Worm (Caenorhabditis elegans) whole organism, L3 larva: Measurements from ENCODE around the gene Y55F3AM.9.
A peak's percentile ranks its signal among the peaks of the same experiment; 100 is the strongest.

Experiments
- R02D3.7 ChIP-seq: fragments of 150-350 bp; optimal IDR thresholded peaks from 2 replicates; lab custom pipeline; 2014; ENCODE audit warnings: missing biosample characterization, missing genetic modification characterization
- aly-2 ChIP-seq: fragments of 150-350 bp; optimal IDR thresholded peaks from 2 replicates; lab custom pipeline; 2014; ENCODE audit warnings: missing biosample characterization, missing genetic modification characterization
- ama-1 ChIP-seq: fragments of 150-350 bp; optimal IDR thresholded peaks from 2 replicates; lab custom pipeline; 2018
- ceh-16 ChIP-seq: sonication (generic microtip); optimal IDR thresholded peaks from 2 replicates; lab custom pipeline; 2017; ENCODE audit warnings: missing biosample characterization, missing genetic modification characterization
- ceh-28 ChIP-seq: fragments of 150-350 bp; optimal IDR thresholded peaks from 2 replicates; lab custom pipeline; 2014; ENCODE audit warnings: missing biosample characterization, missing genetic modification reagents, missing genetic modification characterization
- ceh-9 ChIP-seq: sonication (generic microtip); optimal IDR thresholded peaks from 2 replicates; lab custom pipeline; 2018; ENCODE audit warnings: missing biosample characterization, missing genetic modification characterization
- daf-12 ChIP-seq: fragments of 150-350 bp; optimal IDR thresholded peaks from 2 replicates; lab custom pipeline; 2014; ENCODE audit warnings: missing biosample characterization, missing genetic modification reagents, missing genetic modification characterization
- egl-27 ChIP-seq: sonication (generic microtip); optimal IDR thresholded peaks from 4 replicates; lab custom pipeline; 2017; ENCODE audit warnings: missing biosample characterization, missing genetic modification reagents, missing genetic modification characterization
- egl-5 ChIP-seq: fragments of 150-350 bp; optimal IDR thresholded peaks from 2 replicates; lab custom pipeline; 2017; ENCODE audit warnings: missing biosample characterization, missing genetic modification reagents, missing genetic modification characterization, inconsistent platforms
- elt-1 ChIP-seq: fragments of 150-350 bp; optimal IDR thresholded peaks from 2 replicates; lab custom pipeline; 2014; ENCODE audit warnings: missing biosample characterization, missing genetic modification characterization
- elt-2 ChIP-seq: sonication (generic microtip); optimal IDR thresholded peaks from 2 replicates; lab custom pipeline; 2016; ENCODE audit warnings: missing genetic modification reagents, mild to moderate bottlenecking, missing genetic modification characterization, missing compliant biosample characterization
- elt-3 ChIP-seq, 3 experiments: fragments of 150-350 bp in 1 of 3; sonication (generic microtip) in 2 of 3; optimal IDR thresholded peaks; 2 replicates in 2 of 3; 4 replicates in 1 of 3; lab custom pipeline; 2014 to 2017; ENCODE audit warnings: missing biosample characterization in 3 of 3, missing genetic modification characterization in 3 of 3
- eor-1 ChIP-seq, 2 experiments: fragments of 150-350 bp; optimal IDR thresholded peaks; 2 replicates each; lab custom pipeline; 2014 to 2018; ENCODE audit warnings: missing biosample characterization in 2 of 2, missing genetic modification characterization in 2 of 2
- fkh-10 ChIP-seq: sonication (generic microtip); optimal IDR thresholded peaks from 2 replicates; lab custom pipeline; 2017; ENCODE audit warnings: missing biosample characterization, missing genetic modification reagents, missing genetic modification characterization
- fkh-2 ChIP-seq: fragments of 150-350 bp; optimal IDR thresholded peaks from 2 replicates; lab custom pipeline; 2014; ENCODE audit warnings: missing biosample characterization, missing genetic modification reagents, missing genetic modification characterization
- fos-1 ChIP-seq: fragments of 150-350 bp; optimal IDR thresholded peaks from 2 replicates; lab custom pipeline; 2014; ENCODE audit warnings: missing biosample characterization, missing genetic modification characterization
- hmg-11 ChIP-seq: sonication (generic microtip); optimal IDR thresholded peaks from 2 replicates; lab custom pipeline; 2016; ENCODE audit warnings: missing genetic modification characterization, missing compliant biosample characterization
- jun-1 ChIP-seq: fragments of 150-350 bp; optimal IDR thresholded peaks from 2 replicates; lab custom pipeline; 2014; ENCODE audit warnings: missing biosample characterization, missing genetic modification reagents, missing genetic modification characterization
- lin-15B ChIP-seq: fragments of 150-350 bp; optimal IDR thresholded peaks from 2 replicates; lab custom pipeline; 2014; ENCODE audit warnings: missing biosample characterization, missing genetic modification characterization
- lin-39 ChIP-seq: fragments of 150-350 bp; optimal IDR thresholded peaks from 2 replicates; lab custom pipeline; 2018; ENCODE audit warnings: missing biosample characterization, missing genetic modification reagents, missing genetic modification characterization
- lsy-12 ChIP-seq: sonication (generic microtip); optimal IDR thresholded peaks from 2 replicates; lab custom pipeline; 2016; ENCODE audit warnings: mild to moderate bottlenecking, missing genetic modification characterization, missing compliant biosample characterization
- mdl-1 ChIP-seq: fragments of 150-350 bp; optimal IDR thresholded peaks from 2 replicates; lab custom pipeline; 2014; ENCODE audit warnings: missing biosample characterization, missing genetic modification characterization
- mml-1 ChIP-seq: fragments of 150-350 bp; sonication (generic microtip); optimal IDR thresholded peaks from 3 replicates; lab custom pipeline; 2014; ENCODE audit warnings: missing biosample characterization, missing genetic modification characterization
- nfya-1 ChIP-seq: sonication (generic microtip); optimal IDR thresholded peaks from 2 replicates; lab custom pipeline; 2017; ENCODE audit warnings: missing genetic modification characterization, mild to moderate bottlenecking, missing compliant biosample characterization, antibody characterized with exemption, moderate library complexity; ENCODE audit not compliant: insufficient read depth
- nhr-11 ChIP-seq: fragments of 150-350 bp; optimal IDR thresholded peaks from 2 replicates; lab custom pipeline; 2014; ENCODE audit warnings: missing biosample characterization, missing genetic modification characterization
- nhr-12 ChIP-seq: fragments of 150-350 bp; optimal IDR thresholded peaks from 2 replicates; lab custom pipeline; 2014; ENCODE audit warnings: missing biosample characterization, missing genetic modification characterization
- nhr-23 ChIP-seq: fragments of 150-350 bp; optimal IDR thresholded peaks from 2 replicates; lab custom pipeline; 2014; ENCODE audit warnings: missing biosample characterization, missing genetic modification reagents, missing genetic modification characterization
- nhr-237 ChIP-seq: fragments of 150-350 bp; optimal IDR thresholded peaks from 2 replicates; lab custom pipeline; 2014; ENCODE audit warnings: missing biosample characterization, missing genetic modification characterization
- nhr-25 ChIP-seq: sonication (generic microtip); optimal IDR thresholded peaks from 2 replicates; lab custom pipeline; 2017; ENCODE audit warnings: missing biosample characterization, missing genetic modification characterization
- nhr-28 ChIP-seq: fragments of 150-350 bp; optimal IDR thresholded peaks from 2 replicates; lab custom pipeline; 2014; ENCODE audit warnings: missing biosample characterization, missing genetic modification characterization
- nhr-43 ChIP-seq: sonication (generic microtip); optimal IDR thresholded peaks from 2 replicates; lab custom pipeline; 2016; ENCODE audit warnings: mild to moderate bottlenecking, missing genetic modification characterization, missing compliant biosample characterization; ENCODE audit not compliant: poor library complexity, severe bottlenecking
- nhr-67 ChIP-seq: fragments of 150-350 bp; optimal IDR thresholded peaks from 2 replicates; lab custom pipeline; 2014; ENCODE audit warnings: missing biosample characterization, missing genetic modification characterization
- nhr-76 ChIP-seq: fragments of 150-350 bp; sonication (generic microtip); optimal IDR thresholded peaks from 5 replicates; lab custom pipeline; 2014; ENCODE audit warnings: missing biosample characterization, missing genetic modification characterization
- nhr-77 ChIP-seq: fragments of 150-350 bp; optimal IDR thresholded peaks from 2 replicates; lab custom pipeline; 2014; ENCODE audit warnings: missing biosample characterization, missing genetic modification characterization
- pha-4 ChIP-seq: fragments of 150-350 bp; optimal IDR thresholded peaks from 2 replicates; lab custom pipeline; 2014; ENCODE audit warnings: missing biosample characterization, missing genetic modification reagents, missing genetic modification characterization
- pqm-1 ChIP-seq: fragments of 150-350 bp; optimal IDR thresholded peaks from 2 replicates; lab custom pipeline; 2017; ENCODE audit warnings: missing biosample characterization, missing genetic modification characterization, inconsistent platforms
- sea-2 ChIP-seq: fragments of 150-350 bp; sonication (generic microtip); optimal IDR thresholded peaks from 4 replicates; lab custom pipeline; 2014; ENCODE audit warnings: missing biosample characterization, missing genetic modification reagents, missing genetic modification characterization
- skn-1 ChIP-seq: fragments of 150-350 bp; optimal IDR thresholded peaks from 2 replicates; lab custom pipeline; 2014; ENCODE audit warnings: missing biosample characterization, missing genetic modification characterization
- snpc-4 ChIP-seq: fragments of 150-350 bp; optimal IDR thresholded peaks from 2 replicates; lab custom pipeline; 2014; ENCODE audit warnings: missing biosample characterization, missing genetic modification characterization
- tbx-2 ChIP-seq: sonication (generic microtip); optimal IDR thresholded peaks from 2 replicates; lab custom pipeline; 2016; ENCODE audit warnings: mild to moderate bottlenecking, missing genetic modification characterization, missing compliant biosample characterization
- unc-39 ChIP-seq: sonication (generic microtip); optimal IDR thresholded peaks from 4 replicates; lab custom pipeline; 2017; ENCODE audit warnings: missing biosample characterization, missing genetic modification characterization
- unc-62 ChIP-seq: fragments of 150-350 bp; sonication (generic microtip); optimal IDR thresholded peaks from 4 replicates; lab custom pipeline; 2014; ENCODE audit warnings: missing biosample characterization, missing genetic modification reagents, missing genetic modification characterization
- zag-1 ChIP-seq: fragments of 150-350 bp; optimal IDR thresholded peaks from 2 replicates; lab custom pipeline; 2014; ENCODE audit warnings: missing biosample characterization, missing genetic modification characterization
- ztf-11 ChIP-seq: fragments of 150-350 bp; optimal IDR thresholded peaks from 2 replicates; lab custom pipeline; 2014; ENCODE audit warnings: missing biosample characterization, missing genetic modification characterization
- ztf-4 ChIP-seq: fragments of 150-350 bp; optimal IDR thresholded peaks from 2 replicates; lab custom pipeline; 2014; ENCODE audit warnings: missing biosample characterization, missing genetic modification characterization

Gene Y55F3AM.9

ce11 chrIV:1044287-1044686, 34.8 kb upstream of the Y55F3AM.9 start, which contains the start of gene Y55F3AM.11:
Gene Y55F3AM.11 (minus strand): TSS chrIV:1044387.
- TF ChIP-seq R02D3.7 (tag; lab: Kevin White, UChicago) (no peak), lin-15B (tag; lab: Kevin White, UChicago) (no peak), ceh-16 (tag; lab: Kevin White, UChicago) (no peak), ztf-11 (tag; lab: Kevin White, UChicago) (no peak)
- TF ChIP-seq, all 47 proteins: peak for 0

- no peak for TF ChIP-seq nhr-67
- no peak for TF ChIP-seq sea-2 (GFP tag; lab: Kevin White, UChicago)
- TF ChIP-seq R02D3.7 (tag; lab: Kevin White, UChicago), result no peak
- no peak for TF ChIP-seq aly-2
- no peak for TF ChIP-seq nhr-11 (tag; lab: Kevin White, UChicago)
- no peak for TF ChIP-seq fos-1
- no peak for TF ChIP-seq elt-2 (tag; lab: Kevin White, UChicago)
- no peak for TF ChIP-seq nhr-77 (tag; lab: Kevin White, UChicago)
- no peak for TF ChIP-seq fkh-2
- TF ChIP-seq egl-27, result no peak
- TF ChIP-seq pha-4, result no peak
- no peak for TF ChIP-seq ztf-11 (tag; lab: Kevin White, UChicago)
- TF ChIP-seq nfya-1, result no peak
- TF ChIP-seq mdl-1 (tag; lab: Kevin White, UChicago), result no peak
- no peak for TF ChIP-seq skn-1 (tag; lab: Kevin White, UChicago)
- TF ChIP-seq lin-39, result no peak
- no peak for TF ChIP-seq ceh-16 (tag; lab: Kevin White, UChicago)
- no peak for TF ChIP-seq snpc-4
- TF ChIP-seq eor-1 (tag; optimal IDR thresholded peaks at IDR 0.05; lab: Kevin White, UChicago), result no peak
- TF ChIP-seq elt-1, result no peak
- TF ChIP-seq, all 47 proteins: peak for 0
Measured at ce11 chrIV:1040537-1040936, 31.0 kb upstream of the Y55F3AM.9 start.

- TF ChIP-seq nhr-12 (tag; lab: Kevin White, UChicago) (no peak), egl-27 (no peak), elt-3 (tag; optimal IDR thresholded peaks at IDR 0.05; lab: Kevin White, UChicago) (no peak), hmg-11 (tag; lab: Kevin White, UChicago) (no peak), unc-39 (tag; lab: Kevin White, UChicago) (no peak), nhr-43 (tag; lab: Kevin White, UChicago) (no peak), nhr-67 (no peak), ceh-9 (tag; lab: Kevin White, UChicago) (no peak), nhr-23 (tag; lab: Kevin White, UChicago) (no peak), lsy-12 (tag; lab: Kevin White, UChicago) (no peak), mdl-1 (tag; lab: Kevin White, UChicago) (no peak), ama-1 (no peak), snpc-4 (no peak)
Measured at ce11 chrIV:1038516-1038915, 29.0 kb upstream of the Y55F3AM.9 start.

DNA sequence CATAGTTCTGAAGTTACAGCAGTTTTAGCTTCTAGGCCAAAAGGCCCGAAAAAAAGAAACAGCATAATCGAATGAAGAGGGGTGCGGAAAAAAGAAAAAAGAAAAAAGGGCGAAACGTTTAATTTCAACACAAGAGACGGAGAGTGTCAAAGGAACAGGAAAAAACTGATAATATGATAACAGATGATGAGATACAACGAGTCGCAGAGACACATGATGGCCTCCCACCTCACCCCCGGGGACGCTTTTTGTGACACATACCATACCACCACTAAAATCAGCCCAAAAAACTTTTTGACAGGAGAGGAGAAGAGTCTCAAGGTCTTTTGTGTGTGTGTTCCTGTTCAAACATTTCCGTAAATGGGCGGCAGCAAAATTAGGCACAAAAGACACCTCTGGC, 25.6 kb upstream of the Y55F3AM.9 start:
- peak; percentile 38 for TF ChIP-seq hmg-11 (tag; lab: Kevin White, UChicago)
- no peak for TF ChIP-seq elt-3 (tag; optimal IDR thresholded peaks at IDR 0.05; lab: Kevin White, UChicago)
- peak; percentile 84 for TF ChIP-seq elt-2 (tag; lab: Kevin White, UChicago)
- TF ChIP-seq mml-1 (tag; lab: Kevin White, UChicago), result no peak
- TF ChIP-seq ceh-28 (tag; lab: Kevin White, UChicago), result no peak
- no peak for TF ChIP-seq nhr-237 (tag; lab: Kevin White, UChicago)
- TF ChIP-seq nhr-23 (tag; lab: Kevin White, UChicago), result no peak
- TF ChIP-seq unc-62, result no peak
- peak; percentile 15 for TF ChIP-seq snpc-4
- no peak for TF ChIP-seq nhr-77 (tag; lab: Kevin White, UChicago)
- no peak for TF ChIP-seq zag-1 (tag; lab: Kevin White, UChicago)
- peak; percentile 18 for TF ChIP-seq nfya-1
- no peak for TF ChIP-seq pha-4
- TF ChIP-seq nhr-12 (tag; lab: Kevin White, UChicago), result no peak
- TF ChIP-seq skn-1 (tag; lab: Kevin White, UChicago), result peak; percentile 24
- TF ChIP-seq jun-1 (tag; lab: Kevin White, UChicago), result peak; percentile 36
- no peak for TF ChIP-seq nhr-28 (tag; lab: Kevin White, UChicago)
- peak; percentile 67 for TF ChIP-seq pqm-1 (tag; lab: Kevin White, UChicago)
- TF ChIP-seq tbx-2 (tag; lab: Kevin White, UChicago), result no peak
- no peak for TF ChIP-seq ztf-4 (tag; lab: Kevin White, UChicago)
- TF ChIP-seq ceh-16 (tag; lab: Kevin White, UChicago), result no peak
- TF ChIP-seq fkh-10 (GFP tag; lab: Kevin White, UChicago), result no peak
- TF ChIP-seq ceh-9 (tag; lab: Kevin White, UChicago), result no peak
- no peak for TF ChIP-seq sea-2 (GFP tag; lab: Kevin White, UChicago)
- no peak for TF ChIP-seq lin-15B (tag; lab: Kevin White, UChicago)
- no peak for TF ChIP-seq lin-39
- TF ChIP-seq fkh-2, result no peak
- peak; percentile 12 for TF ChIP-seq nhr-25 (tag; lab: Kevin White, UChicago)
- no peak for TF ChIP-seq nhr-76 (tag; lab: Kevin White, UChicago)
- no peak for TF ChIP-seq egl-5 (tag; lab: Kevin White, UChicago)
- no peak for TF ChIP-seq lsy-12 (tag; lab: Kevin White, UChicago)
- no peak for TF ChIP-seq daf-12 (tag; lab: Kevin White, UChicago)
